Worm (Caenorhabditis elegans): ENCODE results near the gene fbxc-20.

Gene fbxc-20

DNA sequence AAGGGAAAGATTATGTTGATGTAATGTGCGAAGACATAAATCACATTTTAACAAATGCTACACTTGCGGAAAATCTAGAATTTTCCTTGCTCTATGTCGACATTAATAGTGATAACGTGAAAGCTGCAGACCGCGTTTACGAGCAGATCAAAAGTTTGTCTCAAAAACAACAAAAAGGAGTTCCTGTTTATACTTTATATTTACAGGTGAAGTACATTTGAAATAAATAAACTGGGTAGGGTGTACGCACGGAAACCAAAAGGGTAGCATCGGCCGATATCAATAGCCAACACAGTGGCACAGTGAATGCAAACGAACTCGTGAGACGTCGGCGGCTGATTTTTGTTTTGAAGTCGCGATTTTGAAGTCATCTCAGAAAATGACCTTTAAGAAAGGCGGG lies 3.5 kb downstream of the fbxc-20 start:
- no peak for TF ChIP-seq ama-1 (optimal IDR thresholded peaks at IDR 0.05)
- no peak for TF ChIP-seq ceh-36 (tag; optimal IDR thresholded peaks at IDR 0.05)
- no peak for TF ChIP-seq scrt-1 (GFP tag; IDR thresholded peaks at IDR 0.05)

DNA sequence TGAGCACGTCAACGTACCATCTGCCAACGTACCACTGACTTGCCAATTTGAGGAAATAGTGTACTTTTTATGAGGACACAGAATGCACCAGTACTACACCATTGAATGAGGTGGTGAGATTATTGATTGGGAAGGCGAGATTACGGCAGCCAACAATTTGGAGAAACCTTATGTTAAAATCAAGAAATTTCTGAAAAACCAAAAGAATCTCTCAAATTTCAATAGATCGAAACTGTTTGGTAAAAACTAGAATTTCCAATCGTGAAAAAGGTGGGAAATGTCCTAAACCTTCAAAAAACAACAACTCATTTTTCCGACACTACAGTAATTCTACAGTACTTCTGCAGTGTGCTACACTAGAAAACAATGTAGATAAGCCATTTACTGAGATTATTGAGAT lies 13.0 kb downstream of the fbxc-20 start, which contains the start of gene ceh-86:
ceh-86 (minus strand) TSS at position 101 of the 400 bp plus-strand sequence.
- no peak for TF ChIP-seq sea-1 (GFP tag; conservative IDR thresholded peaks at IDR 0.05)
- no peak for TF ChIP-seq flt-1 (GFP tag; IDR thresholded peaks at IDR 0.05)
- no peak for TF ChIP-seq scrt-1 (GFP tag; IDR thresholded peaks at IDR 0.05)
- TF ChIP-seq ama-1 (optimal IDR thresholded peaks at IDR 0.05), result no peak
- no peak for TF ChIP-seq aly-1 (tag; optimal IDR thresholded peaks at IDR 0.05)
- no peak for TF ChIP-seq tbx-11 (GFP tag; IDR thresholded peaks at IDR 0.05)

DNA sequence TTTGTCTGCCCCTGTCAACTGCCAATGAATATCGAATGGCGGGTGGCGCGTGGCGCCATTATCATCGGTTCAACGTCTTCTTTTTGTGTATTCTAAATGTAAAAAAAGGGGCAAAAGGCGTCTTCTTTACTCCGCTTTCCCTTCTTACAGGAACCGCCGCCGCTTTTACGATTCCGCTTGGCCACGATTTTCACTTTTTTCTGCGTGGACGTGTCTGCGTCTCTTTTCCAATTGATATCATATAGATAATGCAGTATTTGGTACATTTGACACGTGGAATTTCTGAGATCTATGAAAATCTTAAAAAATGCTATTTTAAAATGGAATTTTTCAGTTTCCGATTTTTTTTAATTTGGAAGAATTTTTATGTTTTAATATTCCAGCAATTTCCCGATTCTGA lies 16.6 kb downstream of the fbxc-20 start:
- TF ChIP-seq ceh-13 (GFP tag; optimal IDR thresholded peaks at IDR 0.05) (no peak), flt-1 (GFP tag; IDR thresholded peaks at IDR 0.05) (no peak), sea-1 (GFP tag; conservative IDR thresholded peaks at IDR 0.05) (no peak), F13C5.2 (tag; optimal IDR thresholded peaks at IDR 0.05) (no peak), hnd-1 (tag; optimal IDR thresholded peaks at IDR 0.05) (no peak), scrt-1 (GFP tag; IDR thresholded peaks at IDR 0.05) (no peak), ama-1 (optimal IDR thresholded peaks at IDR 0.05) (no peak), aly-1 (tag; optimal IDR thresholded peaks at IDR 0.05) (no peak), hmg-4 (GFP tag; optimal IDR thresholded peaks at IDR 0.05) (no peak), tra-4 (tag; optimal IDR thresholded peaks at IDR 0.05) (no peak), pes-1 (GFP tag; IDR thresholded peaks at IDR 0.05) (no peak), B0310.2 (tag; optimal IDR thresholded peaks at IDR 0.05) (no peak)

DNA sequence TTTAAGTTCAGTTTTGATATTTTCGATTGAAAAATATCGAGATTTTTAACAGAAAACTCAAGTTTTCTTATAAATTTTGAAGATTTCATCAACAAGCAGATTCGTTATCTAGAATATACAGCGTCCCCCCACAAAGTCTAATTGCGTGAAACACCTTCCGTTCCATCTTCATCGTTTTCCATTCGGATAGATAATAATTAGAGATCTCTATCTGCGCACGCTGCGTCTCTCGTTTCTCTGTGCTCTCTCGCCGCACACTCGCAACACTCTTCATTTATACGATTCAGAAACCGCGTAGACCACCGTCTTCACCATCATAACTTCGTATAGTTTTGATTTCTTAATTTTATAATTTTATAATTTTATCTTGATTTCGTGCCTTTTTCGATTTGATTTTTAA lies 17.8 kb downstream of the fbxc-20 start:
- TF ChIP-seq scrt-1 (GFP tag; IDR thresholded peaks at IDR 0.05) (no peak), ama-1 (optimal IDR thresholded peaks at IDR 0.05) (no peak), ceh-13 (GFP tag; optimal IDR thresholded peaks at IDR 0.05) (no peak), ets-7 (tag; optimal IDR thresholded peaks at IDR 0.05) (no peak), tra-4 (tag; optimal IDR thresholded peaks at IDR 0.05) (no peak), tbx-11 (GFP tag; IDR thresholded peaks at IDR 0.05) (no peak), F13C5.2 (tag; optimal IDR thresholded peaks at IDR 0.05) (no peak), hmbx-1 (tag; optimal IDR thresholded peaks at IDR 0.05) (no peak), B0310.2 (tag; optimal IDR thresholded peaks at IDR 0.05) (no peak), ceh-36 (tag; optimal IDR thresholded peaks at IDR 0.05) (no peak), flt-1 (GFP tag; IDR thresholded peaks at IDR 0.05) (no peak), tbx-37 (GFP tag; conservative IDR thresholded peaks at IDR 0.05) (no peak), sea-1 (GFP tag; conservative IDR thresholded peaks at IDR 0.05) (no peak)

DNA sequence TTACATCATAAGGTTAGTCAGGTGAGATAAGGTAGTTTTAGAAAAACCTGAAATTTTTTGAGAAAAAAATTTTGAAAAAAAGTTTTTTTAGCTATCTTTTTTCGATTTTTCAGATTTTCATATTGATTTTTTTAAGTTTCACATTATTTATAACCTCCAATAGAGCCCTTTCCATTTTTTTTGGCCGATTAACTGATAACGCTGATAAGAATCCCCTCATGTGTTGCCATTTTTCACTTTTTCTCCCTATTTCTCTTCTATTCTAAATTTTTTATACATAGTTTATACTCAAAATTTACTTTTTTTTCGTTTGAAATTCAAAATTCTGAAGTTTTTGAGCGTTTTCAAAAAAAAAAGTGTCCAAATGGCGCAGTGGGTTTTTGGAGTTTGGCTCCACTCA lies 19.2 kb downstream of the fbxc-20 start:
- no peak for TF ChIP-seq hmg-4 (GFP tag; optimal IDR thresholded peaks at IDR 0.05)
- no peak for TF ChIP-seq aly-1 (tag; optimal IDR thresholded peaks at IDR 0.05)
- no peak for TF ChIP-seq ets-7 (tag; optimal IDR thresholded peaks at IDR 0.05)
- TF ChIP-seq hnd-1 (tag; optimal IDR thresholded peaks at IDR 0.05), result no peak
- TF ChIP-seq ceh-36 (tag; optimal IDR thresholded peaks at IDR 0.05), result no peak
- TF ChIP-seq tbx-37 (GFP tag; conservative IDR thresholded peaks at IDR 0.05), result no peak
- no peak for TF ChIP-seq F13C5.2 (tag; optimal IDR thresholded peaks at IDR 0.05)
- no peak for TF ChIP-seq flt-1 (GFP tag; IDR thresholded peaks at IDR 0.05)
- no peak for TF ChIP-seq tbx-11 (GFP tag; IDR thresholded peaks at IDR 0.05)
- TF ChIP-seq hmbx-1 (tag; optimal IDR thresholded peaks at IDR 0.05), result no peak

DNA sequence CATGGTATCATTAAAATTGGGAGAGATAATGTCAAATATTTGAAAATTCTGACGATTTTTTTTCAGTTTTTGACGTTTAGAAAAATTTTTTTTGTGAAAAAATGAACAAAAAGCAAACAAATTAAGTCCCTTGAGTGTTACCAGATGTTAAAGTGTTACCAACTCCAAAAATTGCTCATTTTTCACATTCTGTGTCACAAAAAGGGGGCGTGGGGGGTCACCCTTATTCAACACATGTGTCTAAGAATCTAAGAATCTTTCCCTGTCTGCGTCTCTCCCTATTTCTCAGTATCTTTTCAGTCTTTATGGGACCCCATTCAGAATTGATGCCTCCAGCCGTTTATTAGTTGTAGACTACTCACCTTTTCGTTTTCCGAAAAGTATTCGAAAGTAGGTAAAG lies 20.0 kb downstream of the fbxc-20 start:
- no peak for TF ChIP-seq scrt-1 (GFP tag; IDR thresholded peaks at IDR 0.05)
- no peak for TF ChIP-seq flt-1 (GFP tag; IDR thresholded peaks at IDR 0.05)
- TF ChIP-seq ama-1 (optimal IDR thresholded peaks at IDR 0.05), result no peak
- no peak for TF ChIP-seq tra-4 (tag; optimal IDR thresholded peaks at IDR 0.05)
- TF ChIP-seq ceh-13 (GFP tag; optimal IDR thresholded peaks at IDR 0.05), result no peak
- no peak for TF ChIP-seq tbx-37 (GFP tag; conservative IDR thresholded peaks at IDR 0.05)
- no peak for TF ChIP-seq hnd-1 (tag; optimal IDR thresholded peaks at IDR 0.05)
- TF ChIP-seq B0310.2 (tag; optimal IDR thresholded peaks at IDR 0.05), result no peak
- TF ChIP-seq aly-1 (tag; optimal IDR thresholded peaks at IDR 0.05), result no peak

DNA sequence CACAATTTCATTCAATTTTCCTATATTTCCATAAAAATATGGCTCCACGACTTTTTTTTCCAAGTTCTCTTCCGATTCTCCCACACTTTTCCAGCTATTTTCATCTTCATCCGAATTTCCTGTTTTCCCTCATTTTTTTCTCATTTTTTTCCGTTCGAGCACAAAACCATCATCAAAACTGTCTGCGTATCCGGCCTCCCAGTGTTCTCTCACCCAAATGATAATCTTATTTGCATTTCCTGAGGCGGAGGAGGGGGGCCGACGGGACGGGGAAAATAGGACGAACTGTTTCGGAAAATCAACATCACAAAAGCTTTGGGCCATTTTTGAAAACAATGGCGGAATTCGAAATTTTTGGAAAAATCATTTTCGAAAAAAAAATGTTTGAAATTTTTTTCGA lies 21.4 kb downstream of the fbxc-20 start:
- TF ChIP-seq ceh-13 (GFP tag; optimal IDR thresholded peaks at IDR 0.05) (no peak), B0310.2 (tag; optimal IDR thresholded peaks at IDR 0.05) (no peak), sea-1 (GFP tag; conservative IDR thresholded peaks at IDR 0.05) (no peak), F13C5.2 (tag; optimal IDR thresholded peaks at IDR 0.05) (no peak), pes-1 (GFP tag; IDR thresholded peaks at IDR 0.05) (no peak), ceh-36 (tag; optimal IDR thresholded peaks at IDR 0.05) (no peak), aly-1 (tag; optimal IDR thresholded peaks at IDR 0.05) (no peak), tbx-11 (GFP tag; IDR thresholded peaks at IDR 0.05) (no peak), hmbx-1 (tag; optimal IDR thresholded peaks at IDR 0.05) (no peak), ama-1 (optimal IDR thresholded peaks at IDR 0.05) (no peak)

DNA sequence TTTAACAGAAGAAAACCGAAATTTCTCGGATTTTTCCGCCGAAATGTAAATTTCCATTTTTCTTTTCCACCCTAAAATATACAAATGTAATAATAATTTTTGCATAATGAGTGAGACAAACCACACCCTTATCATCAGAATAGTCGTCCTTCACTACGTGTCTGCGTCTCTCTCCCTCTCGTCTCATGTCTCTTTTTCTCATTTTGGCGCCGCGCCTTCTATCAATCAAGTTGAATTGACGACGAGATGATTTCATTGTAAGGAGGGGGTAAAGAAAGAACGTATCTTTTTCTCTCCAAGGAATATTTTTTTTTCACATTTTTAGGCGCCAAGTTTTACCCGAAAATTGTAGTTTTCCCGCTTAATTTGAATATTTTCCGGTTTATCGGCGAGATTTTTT lies 23.3 kb downstream of the fbxc-20 start:
- TF ChIP-seq sea-1 (GFP tag; conservative IDR thresholded peaks at IDR 0.05) (no peak), B0310.2 (tag; optimal IDR thresholded peaks at IDR 0.05) (no peak), aly-1 (tag; optimal IDR thresholded peaks at IDR 0.05) (no peak), ceh-13 (GFP tag; optimal IDR thresholded peaks at IDR 0.05) (no peak), tbx-11 (GFP tag; IDR thresholded peaks at IDR 0.05) (no peak), scrt-1 (GFP tag; IDR thresholded peaks at IDR 0.05) (no peak), hmbx-1 (tag; optimal IDR thresholded peaks at IDR 0.05) (no peak), ets-7 (tag; optimal IDR thresholded peaks at IDR 0.05) (no peak), ama-1 (optimal IDR thresholded peaks at IDR 0.05) (no peak), flt-1 (GFP tag; IDR thresholded peaks at IDR 0.05) (no peak), ceh-36 (tag; optimal IDR thresholded peaks at IDR 0.05) (no peak), tbx-37 (GFP tag; conservative IDR thresholded peaks at IDR 0.05) (no peak), hnd-1 (tag; optimal IDR thresholded peaks at IDR 0.05) (no peak), hmg-4 (GFP tag; optimal IDR thresholded peaks at IDR 0.05) (no peak), F13C5.2 (tag; optimal IDR thresholded peaks at IDR 0.05) (no peak), pes-1 (GFP tag; IDR thresholded peaks at IDR 0.05) (no peak), tra-4 (tag; optimal IDR thresholded peaks at IDR 0.05) (no peak)

All from whole organism, early embryonic.